Worm (Caenorhabditis elegans) whole organism, mixed stage, embryonic: ENCODE data around the gene F12A10.8.

Experiments used
- M03D4.4 ChIP-seq: sonication (generic microtip); optimal IDR thresholded peaks from 2 replicates; lab custom pipeline; 2017; ENCODE audit warnings: mild to moderate bottlenecking, missing genetic modification characterization, missing compliant biosample characterization
- bed-3 ChIP-seq: fragments of 200-800 bp; sonication (Bioruptor generic); optimal IDR thresholded peaks from 3 replicates; lab custom pipeline; 2018; ENCODE audit warnings: mild to moderate bottlenecking, missing genetic modification characterization, moderate library complexity, missing compliant biosample characterization
- blmp-1 ChIP-seq: fragments of 150-350 bp; optimal IDR thresholded peaks from 2 replicates; lab custom pipeline; 2014; ENCODE audit warnings: missing biosample characterization, missing genetic modification characterization
- ceh-39 ChIP-seq: fragments of 150-350 bp; optimal IDR thresholded peaks from 2 replicates; lab custom pipeline; 2014; ENCODE audit warnings: missing biosample characterization, missing genetic modification characterization
- ceh-43 ChIP-seq: fragments of 200-800 bp; sonication (Bioruptor generic); optimal IDR thresholded peaks from 2 replicates; lab custom pipeline; 2018; ENCODE audit warnings: mild to moderate bottlenecking, missing genetic modification characterization, moderate library complexity, missing compliant biosample characterization
- ceh-83 ChIP-seq: fragments of 200-800 bp; sonication (Bioruptor generic); optimal IDR thresholded peaks from 2 replicates; lab custom pipeline; 2018; ENCODE audit warnings: mild to moderate bottlenecking, missing genetic modification characterization, missing compliant biosample characterization
- ces-1 ChIP-seq: fragments of 150-350 bp; optimal IDR thresholded peaks from 2 replicates; lab custom pipeline; 2014; ENCODE audit warnings: missing biosample characterization, missing genetic modification reagents, missing genetic modification characterization
- cnd-1 ChIP-seq: fragments of 200-800 bp; sonication (Bioruptor generic); optimal IDR thresholded peaks from 2 replicates; lab custom pipeline; 2018; ENCODE audit warnings: mild to moderate bottlenecking, missing genetic modification characterization, missing compliant biosample characterization
- drap-1 ChIP-seq: fragments of 200-800 bp; sonication (Bioruptor generic); optimal IDR thresholded peaks from 3 replicates; lab custom pipeline; 2018; ENCODE audit warnings: mild to moderate bottlenecking, missing genetic modification characterization, missing compliant biosample characterization
- elt-1 ChIP-seq: sonication (generic microtip); optimal IDR thresholded peaks from 2 replicates; lab custom pipeline; 2017; ENCODE audit warnings: missing genetic modification characterization, mild to moderate bottlenecking, missing compliant biosample characterization, antibody characterized with exemption, moderate library complexity, borderline replicate concordance; ENCODE audit not compliant: insufficient read depth
- elt-3 ChIP-seq: fragments of 150-350 bp; optimal IDR thresholded peaks from 2 replicates; lab custom pipeline; 2014; ENCODE audit warnings: missing biosample characterization, missing genetic modification characterization
- flh-1 ChIP-seq: fragments of 200-800 bp; sonication (Bioruptor generic); optimal IDR thresholded peaks from 2 replicates; lab custom pipeline; 2018; ENCODE audit warnings: mild to moderate bottlenecking, missing genetic modification characterization, moderate library complexity, missing compliant biosample characterization
- ham-2 ChIP-seq: fragments of 200-800 bp; sonication (Bioruptor generic); optimal IDR thresholded peaks from 2 replicates; lab custom pipeline; 2018; ENCODE audit warnings: mild to moderate bottlenecking, missing genetic modification characterization, missing compliant biosample characterization
- hlh-1 ChIP-seq: fragments of 150-350 bp; optimal IDR thresholded peaks from 2 replicates; lab custom pipeline; 2014; ENCODE audit warnings: missing biosample characterization, missing genetic modification reagents, missing genetic modification characterization
- lin-13 ChIP-seq: fragments of 150-350 bp; optimal IDR thresholded peaks from 2 replicates; lab custom pipeline; 2014; ENCODE audit warnings: missing biosample characterization, missing genetic modification characterization
- mab-5 ChIP-seq: fragments of 150-350 bp; optimal IDR thresholded peaks from 2 replicates; lab custom pipeline; 2014; ENCODE audit warnings: missing biosample characterization, missing genetic modification characterization
- mep-1 ChIP-seq: fragments of 150-350 bp; optimal IDR thresholded peaks from 2 replicates; lab custom pipeline; 2017; ENCODE audit warnings: missing biosample characterization, missing genetic modification reagents, missing genetic modification characterization, inconsistent platforms
- nhr-2 ChIP-seq: fragments of 150-350 bp; optimal IDR thresholded peaks from 2 replicates; lab custom pipeline; 2014; ENCODE audit warnings: missing biosample characterization, missing genetic modification characterization
- nhr-237 ChIP-seq: fragments of 150-350 bp; optimal IDR thresholded peaks from 2 replicates; lab custom pipeline; 2014; ENCODE audit warnings: missing biosample characterization, missing genetic modification characterization
- nhr-28 ChIP-seq: fragments of 150-350 bp; optimal IDR thresholded peaks from 2 replicates; lab custom pipeline; 2014; ENCODE audit warnings: missing biosample characterization, missing genetic modification characterization
- nhr-76 ChIP-seq: sonication (generic microtip); optimal IDR thresholded peaks from 2 replicates; lab custom pipeline; 2017; ENCODE audit warnings: missing biosample characterization, missing genetic modification characterization
- pha-4 ChIP-seq: fragments of 150-350 bp; optimal IDR thresholded peaks from 2 replicates; lab custom pipeline; 2018; ENCODE audit warnings: missing biosample characterization, missing genetic modification reagents, missing genetic modification characterization
- sem-2 ChIP-seq: fragments of 200-800 bp; sonication (Bioruptor generic); optimal IDR thresholded peaks from 2 replicates; lab custom pipeline; 2018; ENCODE audit warnings: mild to moderate bottlenecking, missing genetic modification characterization, missing compliant biosample characterization
- snpc-4 ChIP-seq: fragments of 150-350 bp; optimal IDR thresholded peaks from 2 replicates; lab custom pipeline; 2014; ENCODE audit warnings: missing biosample characterization, missing genetic modification characterization
- sptf-1 ChIP-seq: sonication (generic microtip); optimal IDR thresholded peaks from 2 replicates; lab custom pipeline; 2017; ENCODE audit warnings: mild to moderate bottlenecking, missing genetic modification characterization, moderate library complexity, missing compliant biosample characterization
- tbx-8 ChIP-seq: fragments of 200-800 bp; sonication (Bioruptor generic); optimal IDR thresholded peaks from 2 replicates; lab custom pipeline; 2018; ENCODE audit warnings: mild to moderate bottlenecking, missing genetic modification characterization, moderate library complexity, missing compliant biosample characterization
- unc-120 ChIP-seq: sonication (generic microtip); optimal IDR thresholded peaks from 2 replicates; lab custom pipeline; 2017; ENCODE audit warnings: missing genetic modification characterization, missing compliant biosample characterization; ENCODE audit not compliant: poor library complexity, severe bottlenecking
- unc-39 ChIP-seq: fragments of 150-350 bp; optimal IDR thresholded peaks from 2 replicates; lab custom pipeline; 2014; ENCODE audit warnings: missing biosample characterization, missing genetic modification characterization
- unc-62 ChIP-seq: fragments of 150-350 bp; optimal IDR thresholded peaks from 2 replicates; lab custom pipeline; 2014; ENCODE audit warnings: missing biosample characterization, missing genetic modification reagents, missing genetic modification characterization
- zip-8 ChIP-seq: fragments of 150-350 bp; optimal IDR thresholded peaks from 2 replicates; lab custom pipeline; 2014; ENCODE audit warnings: missing biosample characterization, missing genetic modification characterization
- ztf-11 ChIP-seq: fragments of 150-350 bp; optimal IDR thresholded peaks from 2 replicates; lab custom pipeline; 2014; ENCODE audit warnings: missing biosample characterization, missing genetic modification characterization

F12A10.8 gene

DNA sequence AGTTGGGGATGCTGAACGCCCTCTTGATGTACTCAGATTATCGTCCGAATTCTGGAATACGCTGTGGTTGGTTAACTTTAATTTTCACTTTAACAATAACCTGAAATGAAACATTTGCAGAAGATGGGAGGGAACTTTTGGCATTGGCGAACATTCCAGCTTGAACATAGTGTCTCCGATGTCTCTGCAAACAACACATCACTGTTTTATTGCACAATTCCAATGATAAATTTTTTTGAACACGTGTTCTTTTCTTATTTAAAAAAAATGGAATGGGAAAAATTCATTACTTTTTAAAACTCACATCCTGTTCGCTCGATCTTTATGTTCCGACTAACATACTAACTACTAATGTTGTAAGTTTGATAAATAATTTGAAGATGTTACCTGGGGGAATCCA, 394 bp downstream of the F12A10.8 start, which contains the start of gene fzy-1:
fzy-1 (plus strand) TSS at position 301 of the 400 bp plus-strand sequence.
- TF ChIP-seq drap-1 (GFP tag; lab: Kevin White, UChicago) (no peak), ceh-83 (no peak), snpc-4 (tag; lab: Kevin White, UChicago) (no peak), mep-1 (tag; lab: Kevin White, UChicago) (no peak), blmp-1 (no peak), elt-3 (tag; lab: Kevin White, UChicago) (no peak), hlh-1 (tag; lab: Kevin White, UChicago) (no peak), sem-2 (GFP tag; lab: Kevin White, UChicago) (no peak), sptf-1 (tag; lab: Kevin White, UChicago) (no peak), tbx-8 (GFP tag; lab: Kevin White, UChicago) (no peak), flh-1 (GFP tag; lab: Kevin White, UChicago) (no peak), nhr-76 (tag; lab: Kevin White, UChicago) (no peak), elt-1 (tag; lab: Kevin White, UChicago) (no peak), bed-3 (GFP tag; lab: Kevin White, UChicago) (no peak), unc-62 (GFP tag; lab: Kevin White, UChicago) (no peak), unc-39 (no peak), ceh-39 (tag; lab: Kevin White, UChicago) (no peak)

DNA sequence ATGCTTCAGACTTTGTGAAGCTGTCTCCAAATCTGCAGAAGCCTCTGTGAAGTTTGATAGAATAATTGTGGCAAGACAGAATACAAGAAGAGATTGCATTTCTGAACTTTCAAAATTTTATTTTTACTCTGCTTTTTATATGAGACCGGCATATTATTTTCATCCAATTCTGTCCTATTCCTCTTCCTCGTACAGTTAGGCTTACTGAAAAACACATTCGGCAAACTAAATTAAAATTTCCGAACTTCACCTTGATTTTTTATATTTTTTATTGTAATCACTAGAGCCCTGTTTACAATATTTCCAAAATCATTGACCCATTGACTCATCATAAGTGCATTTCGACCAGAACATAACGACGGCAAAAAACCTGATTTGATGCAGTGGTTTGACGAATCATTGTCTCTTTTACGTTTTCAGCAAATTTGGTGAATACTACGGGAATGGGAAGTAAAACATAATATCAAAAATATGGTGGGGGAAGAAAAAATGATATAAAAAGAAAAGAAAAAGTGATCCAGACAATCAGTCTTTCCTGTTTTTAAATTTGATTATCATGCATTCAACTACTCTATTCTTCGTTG, 2.6 kb downstream of the F12A10.8 start, which contains the start of the genes suex-1 and F12A10.9:
suex-1 (minus strand) TSS at position 101 of the 584 bp plus-strand sequence.
F12A10.9 (plus strand) TSS at position 534 of the 584 bp plus-strand sequence.
- TF ChIP-seq unc-39: no peak
- no peak for TF ChIP-seq mab-5 (tag; lab: Kevin White, UChicago)
- TF ChIP-seq ceh-43 (GFP tag; lab: Kevin White, UChicago): no peak
- TF ChIP-seq nhr-237 (tag; lab: Kevin White, UChicago): no peak
- TF ChIP-seq ceh-39 (tag; lab: Kevin White, UChicago): no peak
- TF ChIP-seq nhr-2 (tag; lab: Kevin White, UChicago): no peak
- TF ChIP-seq drap-1 (GFP tag; lab: Kevin White, UChicago): no peak
- no peak for TF ChIP-seq ham-2 (GFP tag; lab: Kevin White, UChicago)
- no peak for TF ChIP-seq elt-1 (tag; lab: Kevin White, UChicago)
- no peak for TF ChIP-seq tbx-8 (GFP tag; lab: Kevin White, UChicago)
- no peak for TF ChIP-seq elt-3 (tag; lab: Kevin White, UChicago)
- TF ChIP-seq ztf-11 (tag; lab: Kevin White, UChicago): no peak
- TF ChIP-seq mep-1 (tag; lab: Kevin White, UChicago): no peak
- no peak for TF ChIP-seq hlh-1 (tag; lab: Kevin White, UChicago)
- no peak for TF ChIP-seq zip-8

ce11 chrII:5497541-5497940, 3.3 kb downstream of the F12A10.8 start:
- TF ChIP-seq pha-4 (no peak), unc-120 (no peak), cnd-1 (tag; lab: Kevin White, UChicago) (no peak), bed-3 (GFP tag; lab: Kevin White, UChicago) (no peak), ceh-43 (GFP tag; lab: Kevin White, UChicago) (no peak), nhr-237 (tag; lab: Kevin White, UChicago) (no peak), nhr-28 (tag; lab: Kevin White, UChicago) (no peak)

DNA sequence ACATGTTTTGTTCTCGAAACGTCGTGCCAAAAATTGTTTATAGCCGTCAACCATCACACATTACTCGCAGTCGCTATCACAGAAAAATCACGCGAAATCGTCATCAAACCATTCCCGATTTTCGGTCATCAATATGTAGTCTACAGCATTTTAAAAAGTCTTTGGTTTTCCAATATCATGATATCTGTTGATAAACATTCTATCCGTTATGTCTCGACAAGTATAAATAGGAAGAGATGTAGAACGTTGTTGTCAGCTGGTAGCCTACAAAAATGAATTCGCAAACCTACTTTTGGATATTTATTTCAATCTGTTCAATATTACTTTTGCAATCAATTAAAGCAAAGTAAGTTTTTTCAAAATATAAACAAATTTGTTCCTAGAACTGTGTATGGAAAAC, 4.5 kb downstream of the F12A10.8 start, which contains the start of gene F12A10.1:
F12A10.1 (plus strand) TSS at position 166 of the 400 bp plus-strand sequence.
- TF ChIP-seq elt-1 (tag; lab: Kevin White, UChicago) (no peak), cnd-1 (tag; lab: Kevin White, UChicago) (no peak), ces-1 (no peak), blmp-1 (no peak)

DNA sequence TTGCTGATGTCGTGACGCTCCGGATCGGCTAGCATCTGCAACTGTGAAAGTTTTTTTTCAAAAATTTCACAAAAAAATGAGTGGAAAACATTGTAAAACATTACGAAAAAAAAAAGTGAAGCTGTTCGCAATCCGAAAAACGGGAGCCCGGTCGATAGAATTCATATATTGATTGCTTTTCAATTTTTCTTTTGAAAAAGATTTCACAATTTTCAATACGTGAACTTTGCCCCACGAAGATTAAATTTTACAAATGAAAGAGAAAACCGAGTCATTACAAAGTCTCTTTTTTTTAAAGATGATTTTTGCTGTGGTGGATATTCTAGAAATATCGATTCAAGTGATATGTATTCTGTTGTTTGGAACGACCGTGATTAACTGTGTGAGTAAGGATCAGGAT, 6.5 kb downstream of the F12A10.8 start, which contains the start of gene F12A10.6:
F12A10.6 (minus strand) TSS at position 101 of the 400 bp plus-strand sequence.
- TF ChIP-seq unc-120 (no peak), nhr-2 (tag; lab: Kevin White, UChicago) (no peak), ham-2 (GFP tag; lab: Kevin White, UChicago) (no peak), elt-1 (tag; lab: Kevin White, UChicago) (no peak), ces-1 (no peak), ceh-83 (no peak), lin-13 (no peak), sem-2 (GFP tag; lab: Kevin White, UChicago) (no peak), flh-1 (GFP tag; lab: Kevin White, UChicago) (no peak), mep-1 (tag; lab: Kevin White, UChicago) (no peak), hlh-1 (tag; lab: Kevin White, UChicago) (no peak), bed-3 (GFP tag; lab: Kevin White, UChicago) (no peak), elt-3 (tag; lab: Kevin White, UChicago) (no peak), mab-5 (tag; lab: Kevin White, UChicago) (no peak), cnd-1 (tag; lab: Kevin White, UChicago) (no peak), blmp-1 (no peak), unc-62 (GFP tag; lab: Kevin White, UChicago) (no peak), drap-1 (GFP tag; lab: Kevin White, UChicago) (no peak), M03D4.4 (tag; lab: Kevin White, UChicago) (no peak)
